Worm (Caenorhabditis elegans) whole organism, young adult: Measurements from ENCODE around the gene hlh-11.

Experiments used
- B0019.2 ChIP-seq: fragments of 200-800 bp; sonication (Bioruptor generic); conservative IDR thresholded peaks from 2 replicates; pipeline ENCODE4 v1.3.6; 2022; ENCODE audit warnings: missing genetic modification reagents, missing genetic modification characterization, missing compliant biosample characterization
- B0035.1 ChIP-seq: sonication (generic microtip); optimal IDR thresholded peaks from 2 replicates; lab custom pipeline; 2016; ENCODE audit warnings: missing genetic modification characterization, mild to moderate bottlenecking, missing compliant biosample characterization, missing genotype, missing genetic modification reagents
- F23B12.7 ChIP-seq: sonication (generic microtip); optimal IDR thresholded peaks from 2 replicates; lab custom pipeline; 2017; ENCODE audit warnings: missing genetic modification characterization, mild to moderate bottlenecking, missing compliant biosample characterization, antibody characterized with exemption, moderate library complexity; ENCODE audit not compliant: insufficient read depth
- F49E8.2 ChIP-seq: sonication (generic microtip); optimal IDR thresholded peaks from 3 replicates; lab custom pipeline; 2017; ENCODE audit warnings: missing genetic modification characterization, mild to moderate bottlenecking, missing compliant biosample characterization, antibody characterized with exemption, moderate library complexity; ENCODE audit not compliant: insufficient read depth
- F57A8.1 ChIP-seq: fragments of 200-800 bp; sonication (Bioruptor generic); optimal IDR thresholded peaks from 2 replicates; lab custom pipeline; 2018; ENCODE audit warnings: mild to moderate bottlenecking, missing genetic modification characterization, moderate library complexity, missing compliant biosample characterization
- K12H6.12 ChIP-seq: fragments of 200-800 bp; sonication (Bioruptor generic); optimal IDR thresholded peaks from 2 replicates; lab custom pipeline; 2018; ENCODE audit warnings: mild to moderate bottlenecking, missing genetic modification characterization, missing compliant biosample characterization
- T07F8.4 ChIP-seq: sonication (generic microtip); optimal IDR thresholded peaks from 2 replicates; lab custom pipeline; 2016; ENCODE audit warnings: mild to moderate bottlenecking, missing genetic modification characterization, moderate library complexity, missing compliant biosample characterization
- ZK185.1 ChIP-seq: sonication (generic microtip); optimal IDR thresholded peaks from 2 replicates; lab custom pipeline; 2016; ENCODE audit warnings: mild to moderate bottlenecking, missing genetic modification characterization, missing compliant biosample characterization; ENCODE audit not compliant: poor library complexity, severe bottlenecking
- atf-7 ChIP-seq: sonication (generic microtip); optimal IDR thresholded peaks from 2 replicates; lab custom pipeline; 2017; ENCODE audit warnings: mild to moderate bottlenecking, missing genetic modification characterization, missing compliant biosample characterization
- athp-1 ChIP-seq: sonication (generic microtip); optimal IDR thresholded peaks from 2 replicates; lab custom pipeline; 2017; ENCODE audit warnings: mild to moderate bottlenecking, missing genetic modification characterization, missing compliant biosample characterization
- attf-3 ChIP-seq: fragments of 200-800 bp; sonication (Bioruptor generic); conservative IDR thresholded peaks from 2 replicates; pipeline ENCODE4 v1.3.6; 2022; ENCODE audit warnings: missing genetic modification reagents, missing genetic modification characterization, missing compliant biosample characterization
- attf-5 ChIP-seq: fragments of 200-800 bp; sonication (Bioruptor generic); optimal IDR thresholded peaks from 2 replicates; lab custom pipeline; 2018; ENCODE audit warnings: mild to moderate bottlenecking, missing genetic modification characterization, missing compliant biosample characterization
- attf-6 ChIP-seq: fragments of 200-800 bp; sonication (Bioruptor generic); IDR thresholded peaks from 2 replicates; pipeline ENCODE4 v1.3.6; 2022; ENCODE audit warnings: missing genetic modification reagents, missing genetic modification characterization, missing compliant biosample characterization
- cebp-1 ChIP-seq, 2 experiments: fragments of 200-800 bp in 1 of 2; sonication (Bioruptor generic) in 1 of 2; sonication (generic microtip) in 1 of 2; IDR thresholded peaks in 1 of 2; optimal IDR thresholded peaks in 1 of 2; 2 replicates each; pipeline versions ENCODE4 v1.3.6 to Lab custom; 2017 to 2022; ENCODE audit warnings: missing compliant biosample characterization in 2 of 2, missing genetic modification characterization in 2 of 2, mild to moderate bottlenecking in 1 of 2, missing genetic modification reagents in 1 of 2, moderate library complexity in 1 of 2
- ceh-100 ChIP-seq: fragments of 200-800 bp; sonication (Bioruptor generic); IDR thresholded peaks from 2 replicates; pipeline ENCODE4 v1.3.6; 2022; ENCODE audit warnings: missing genetic modification reagents, missing genetic modification characterization, missing compliant biosample characterization
- ceh-40 ChIP-seq: fragments of 200-800 bp; sonication (Bioruptor generic); IDR thresholded peaks from 2 replicates; pipeline ENCODE4 v1.3.6; 2022; ENCODE audit warnings: missing genetic modification characterization, missing compliant biosample characterization
- chd-7 ChIP-seq: sonication (generic microtip); optimal IDR thresholded peaks from 2 replicates; lab custom pipeline; 2016; ENCODE audit warnings: mild to moderate bottlenecking, missing genetic modification characterization, moderate library complexity, missing compliant biosample characterization
- dpff-1 ChIP-seq: sonication (generic microtip); optimal IDR thresholded peaks from 2 replicates; lab custom pipeline; 2017; ENCODE audit warnings: mild to moderate bottlenecking, missing genetic modification characterization, missing compliant biosample characterization
- efl-1 ChIP-seq: fragments of 150-350 bp; optimal IDR thresholded peaks from 2 replicates; lab custom pipeline; 2014; ENCODE audit warnings: missing biosample characterization, missing genetic modification reagents, missing genetic modification characterization
- egrh-3 ChIP-seq: fragments of 200-800 bp; sonication (Bioruptor generic); IDR thresholded peaks from 2 replicates; pipeline ENCODE4 v1.3.6; 2022; ENCODE audit warnings: missing genetic modification reagents, missing genetic modification characterization, missing compliant biosample characterization
- ets-4 ChIP-seq: fragments of 200-800 bp; sonication (Bioruptor generic); optimal IDR thresholded peaks from 2 replicates; lab custom pipeline; 2018; ENCODE audit warnings: mild to moderate bottlenecking, missing genetic modification characterization, missing compliant biosample characterization
- gei-17 ChIP-seq: fragments of 200-800 bp; sonication (Bioruptor generic); optimal IDR thresholded peaks from 2 replicates; lab custom pipeline; 2018; ENCODE audit warnings: mild to moderate bottlenecking, missing genetic modification characterization, missing compliant biosample characterization
- hmg-1.2 ChIP-seq: fragments of 200-800 bp; sonication (Bioruptor generic); IDR thresholded peaks from 2 replicates; pipeline ENCODE4 v1.3.6; 2022; ENCODE audit warnings: missing genetic modification reagents, missing genetic modification characterization, missing compliant biosample characterization
- let-526 ChIP-seq: fragments of 200-800 bp; sonication (Bioruptor generic); IDR thresholded peaks from 2 replicates; pipeline ENCODE4 v1.3.6; 2022; ENCODE audit warnings: missing genetic modification reagents, missing genetic modification characterization, missing compliant biosample characterization
- let-607 ChIP-seq, 2 experiments: fragments of 200-800 bp in 1 of 2; sonication (Bioruptor generic) in 1 of 2; sonication (generic microtip) in 1 of 2; optimal IDR thresholded peaks; 2 replicates each; lab custom pipeline; 2016 to 2018; ENCODE audit warnings: mild to moderate bottlenecking in 2 of 2, missing compliant biosample characterization in 2 of 2, missing genetic modification characterization in 2 of 2, moderate library complexity in 2 of 2, missing genotype in 1 of 2
- lin-26 ChIP-seq: fragments of 200-800 bp; sonication (Bioruptor generic); IDR thresholded peaks from 2 replicates; pipeline ENCODE4 v1.3.6; 2022; ENCODE audit warnings: missing genetic modification reagents, missing genetic modification characterization, missing compliant biosample characterization
- lin-35 ChIP-seq, 3 experiments: fragments of 150-350 bp in 2 of 3; sonication (generic microtip) in 1 of 3; optimal IDR thresholded peaks; 2 replicates each; lab custom pipeline; 2014 to 2018; ENCODE audit warnings: missing biosample characterization in 3 of 3, missing genetic modification characterization in 3 of 3, missing genetic modification reagents in 3 of 3
- lin-40 ChIP-seq: sonication (generic microtip); optimal IDR thresholded peaks from 2 replicates; lab custom pipeline; 2016; ENCODE audit warnings: missing genetic modification characterization, mild to moderate bottlenecking, missing compliant biosample characterization, missing genotype, missing genetic modification reagents
- lin-54 ChIP-seq: fragments of 200-800 bp; sonication (Bioruptor generic); optimal IDR thresholded peaks from 2 replicates; lab custom pipeline; 2018; ENCODE audit warnings: mild to moderate bottlenecking, missing genetic modification characterization, missing compliant biosample characterization
- madf-10 ChIP-seq: sonication (generic microtip); optimal IDR thresholded peaks from 2 replicates; lab custom pipeline; 2016; ENCODE audit warnings: mild to moderate bottlenecking, missing genetic modification characterization, missing compliant biosample characterization
- mel-28 ChIP-seq: sonication (generic microtip); optimal IDR thresholded peaks from 2 replicates; lab custom pipeline; 2016; ENCODE audit warnings: borderline replicate concordance, mild to moderate bottlenecking, missing genetic modification characterization, missing compliant biosample characterization
- mxl-1 ChIP-seq: sonication (generic microtip); optimal IDR thresholded peaks from 2 replicates; lab custom pipeline; 2016; ENCODE audit warnings: missing genetic modification characterization, missing compliant biosample characterization
- nfyb-1 ChIP-seq: fragments of 200-800 bp; sonication (Bioruptor generic); IDR thresholded peaks from 2 replicates; pipeline ENCODE4 v1.3.6; 2022; ENCODE audit warnings: missing genetic modification reagents, missing genetic modification characterization, missing compliant biosample characterization
- nhr-80 ChIP-seq: sonication (generic microtip); optimal IDR thresholded peaks from 2 replicates; lab custom pipeline; 2016; ENCODE audit warnings: missing genetic modification characterization, missing compliant biosample characterization
- nhr-90 ChIP-seq: sonication (generic microtip); optimal IDR thresholded peaks from 2 replicates; lab custom pipeline; 2016; ENCODE audit warnings: missing genotype, mild to moderate bottlenecking, missing genetic modification characterization, missing compliant biosample characterization
- pbrm-1 ChIP-seq: fragments of 200-800 bp; sonication (Bioruptor generic); IDR thresholded peaks from 2 replicates; pipeline ENCODE4 v1.3.6; 2022; ENCODE audit warnings: missing genetic modification reagents, missing genetic modification characterization, missing compliant biosample characterization
- repo-1 ChIP-seq: sonication (generic microtip); optimal IDR thresholded peaks from 2 replicates; lab custom pipeline; 2017; ENCODE audit warnings: mild to moderate bottlenecking, missing genetic modification characterization, missing compliant biosample characterization
- snpc-1.1 ChIP-seq: sonication (generic microtip); optimal IDR thresholded peaks from 2 replicates; lab custom pipeline; 2017; ENCODE audit warnings: missing genetic modification characterization, mild to moderate bottlenecking, missing compliant biosample characterization, antibody characterized with exemption, moderate library complexity, missing genotype, missing genetic modification reagents; ENCODE audit not compliant: insufficient read depth
- snpc-1.3 ChIP-seq: sonication (generic microtip); optimal IDR thresholded peaks from 2 replicates; lab custom pipeline; 2017; ENCODE audit warnings: missing genetic modification characterization, mild to moderate bottlenecking, missing compliant biosample characterization, antibody characterized with exemption, moderate library complexity, missing genotype, missing genetic modification reagents; ENCODE audit not compliant: insufficient read depth
- tbp1 ChIP-seq: fragments of 200-800 bp; sonication (Bioruptor generic); optimal IDR thresholded peaks from 2 replicates; lab custom pipeline; 2018; ENCODE audit warnings: mild to moderate bottlenecking, missing genetic modification characterization, missing compliant biosample characterization
- tbx-9 ChIP-seq: sonication (generic microtip); optimal IDR thresholded peaks from 2 replicates; lab custom pipeline; 2016; ENCODE audit warnings: borderline replicate concordance, missing genetic modification characterization, inconsistent platforms, missing compliant biosample characterization
- tlf-1 ChIP-seq: fragments of 200-800 bp; sonication (Bioruptor generic); optimal IDR thresholded peaks from 2 replicates; lab custom pipeline; 2018; ENCODE audit warnings: mild to moderate bottlenecking, missing genetic modification characterization, missing compliant biosample characterization
- zim-3 ChIP-seq: sonication (generic microtip); optimal IDR thresholded peaks from 2 replicates; lab custom pipeline; 2017; ENCODE audit warnings: mild to moderate bottlenecking, missing genetic modification characterization, moderate library complexity, missing compliant biosample characterization
- ztf-26 ChIP-seq: sonication (generic microtip); optimal IDR thresholded peaks from 2 replicates; lab custom pipeline; 2017; ENCODE audit warnings: missing genetic modification characterization, missing compliant biosample characterization

hlh-11 gene

DNA sequence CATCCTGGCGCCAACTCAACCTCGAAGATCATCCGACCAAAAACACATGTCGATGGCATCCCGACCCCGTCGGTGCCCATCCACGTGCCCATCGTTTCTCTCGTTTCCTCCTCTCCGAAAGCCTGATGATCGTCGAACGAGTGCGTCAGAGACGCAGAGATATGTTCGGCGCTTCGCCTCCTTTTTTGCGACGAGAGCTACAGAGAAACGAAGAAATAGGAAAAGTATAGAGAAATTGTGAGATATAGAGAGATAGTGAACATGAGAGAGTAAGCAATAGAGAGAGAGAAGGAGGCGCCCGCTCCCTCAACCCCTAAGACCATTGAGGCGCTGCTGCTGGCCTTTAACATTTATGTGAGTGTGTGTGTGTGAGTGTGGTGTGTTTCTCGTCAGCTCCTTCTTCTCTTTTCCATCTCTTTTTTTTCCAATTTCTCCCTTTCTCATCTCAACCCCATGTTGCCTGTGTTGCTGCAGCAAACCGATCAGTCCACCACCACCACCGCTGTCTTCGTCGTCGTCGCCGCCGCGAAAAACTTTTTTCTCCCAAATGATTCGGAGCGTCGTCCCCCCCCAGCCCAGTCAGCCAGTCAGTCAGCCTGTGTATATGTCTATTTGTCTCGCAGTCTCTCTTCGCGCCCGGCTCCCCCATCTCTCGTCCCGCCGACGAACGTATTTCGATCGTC lies at the start of gene hlh-11:
Gene hlh-11, plus strand, starts transcription at position 633 of the 683 bp plus-strand sequence.
- TF ChIP-seq nhr-80 (tag; lab: Kevin White, UChicago) (peak; percentile 95), B0035.1 (tag; lab: Kevin White, UChicago) (peak; percentile 44), tlf-1 (GFP tag; lab: Kevin White, UChicago) (peak; percentile 54), dpff-1 (no peak), zim-3 (tag; lab: Kevin White, UChicago) (no peak), lin-40 (peak; percentile 93), lin-26 (peak; percentile 15; the same call in 1 of the 2 replicates), lin-35 (GFP tag; optimal IDR thresholded peaks at IDR 0.05; lab: Kevin White, UChicago) (peak in 1 of 3 experiments; percentile 74), attf-3 (peak; percentile 23; the same call in 1 of the 2 replicates), mel-28 (tag; lab: Kevin White, UChicago) (peak; percentile 8), F49E8.2 (tag; lab: Kevin White, UChicago) (no peak), lin-54 (GFP tag; lab: Kevin White, UChicago) (peak; percentile 35), tbp1 (GFP tag; lab: Kevin White, UChicago) (peak; percentile 43), gei-17 (GFP tag; lab: Kevin White, UChicago) (peak; percentile 69), attf-6 (GFP tag; lab: Robert Waterston, UW) (no peak), K12H6.12 (peak; percentile 93), efl-1 (GFP tag; lab: Kevin White, UChicago) (no peak), ets-4 (GFP tag; lab: Kevin White, UChicago) (peak; percentile 13), attf-5 (GFP tag; lab: Kevin White, UChicago) (peak; percentile 92), nfyb-1 (0 out of 2 replicates have a peak, but pooled peaks have one; percentile 75), ztf-26 (tag; lab: Kevin White, UChicago) (peak; percentile 69), cebp-1 (GFP tag; IDR thresholded peaks at IDR 0.05; lab: Robert Waterston, UW) (peak; percentile 30; the same call in 1 of the 2 replicates), cebp-1 (tag; optimal IDR thresholded peaks at IDR 0.05; lab: Kevin White, UChicago) (peak; percentile 85), B0019.2 (GFP tag; lab: Robert Waterston, UW) (no peak), F23B12.7 (tag; lab: Kevin White, UChicago) (peak; percentile 52), pbrm-1 (peak; percentile 64), ceh-40 (GFP tag; lab: Robert Waterston, UW) (no peak), hmg-1.2 (GFP tag; lab: Robert Waterston, UW) (peak; percentile 88), let-607 (tag; optimal IDR thresholded peaks at IDR 0.05; lab: Kevin White, UChicago) (peak; percentile 16 to 68), ceh-100 (GFP tag; lab: Robert Waterston, UW) (0 out of 2 replicates have a peak, but pooled peaks have one; percentile 8), mxl-1 (tag; lab: Kevin White, UChicago) (peak; percentile 7), nhr-90 (tag; lab: Kevin White, UChicago) (peak; percentile 74), ZK185.1 (tag; lab: Kevin White, UChicago) (peak; percentile 92), chd-7 (tag; lab: Kevin White, UChicago) (peak; percentile 78), tbx-9 (tag; lab: Kevin White, UChicago) (no peak), snpc-1.3 (peak; percentile 32), F57A8.1 (no peak), madf-10 (tag; lab: Kevin White, UChicago) (peak; percentile 95), atf-7 (tag; lab: Kevin White, UChicago) (peak; percentile 52), egrh-3 (GFP tag; lab: Robert Waterston, UW) (peak; percentile 89), athp-1 (tag; lab: Kevin White, UChicago) (peak; percentile 63), let-526 (GFP tag; lab: Robert Waterston, UW) (0 out of 2 replicates have a peak, but pooled peaks have one; percentile 16), snpc-1.1 (no peak), repo-1 (tag; lab: Kevin White, UChicago) (peak; percentile 55), T07F8.4 (tag; lab: Kevin White, UChicago) (no peak)
